Worm (Caenorhabditis elegans): ENCODE data around the gene rig-3.

rig-3 gene

ce11 chrX:6835166-6835565 lies 18.3 kb upstream of the rig-3 start, which contains the start of gene F41B4.2 (continued):
- no peak for TF ChIP-seq die-1 (tag; optimal IDR thresholded peaks at IDR 0.05)

- TF ChIP-seq cebp-1 (GFP tag; IDR thresholded peaks at IDR 0.05) (peak; percentile 85), cebp-1 (tag; optimal IDR thresholded peaks at IDR 0.05) (peak; percentile 96), hmg-1.2 (GFP tag; IDR thresholded peaks at IDR 0.05) (peak; percentile 72), lir-1 (GFP tag; conservative IDR thresholded peaks at IDR 0.05) (no peak), ceh-100 (GFP tag; IDR thresholded peaks at IDR 0.05) (no peak), sea-2 (GFP tag; IDR thresholded peaks at IDR 0.05) (no peak)
These were observed 17.3 kb upstream of the rig-3 start, which contains the start of gene F41B4.3 for ce11 chrX:6836065-6836527. F41B4.3 (minus strand) TSS chrX:6836115.

ce11 chrX:6840670-6841308 lies 12.6 kb upstream of the rig-3 start, which contains the start of the genes glr-6 and asg-2:
glr-6 (minus strand) TSS chrX:6840720.
asg-2 (plus strand) TSS chrX:6841258.
- peak; percentile 66 for TF ChIP-seq ZK185.1 (tag; optimal IDR thresholded peaks at IDR 0.05; ENCODE audit: poor library complexity, severe bottlenecking)
- no peak for TF ChIP-seq ceh-100 (GFP tag; IDR thresholded peaks at IDR 0.05)
- TF ChIP-seq bed-1 (GFP tag; IDR thresholded peaks at IDR 0.05): no peak
- no peak for TF ChIP-seq aptf-3 (GFP tag; IDR thresholded peaks at IDR 0.05)
- no peak for TF ChIP-seq tlf-1 (GFP tag; optimal IDR thresholded peaks at IDR 0.05)
- no peak for TF ChIP-seq nhr-27 (tag; optimal IDR thresholded peaks at IDR 0.05)
- TF ChIP-seq zfh-2 (GFP tag; conservative IDR thresholded peaks at IDR 0.05): no peak
- no peak for TF ChIP-seq egrh-3 (GFP tag; IDR thresholded peaks at IDR 0.05)
- TF ChIP-seq ets-4 (GFP tag; optimal IDR thresholded peaks at IDR 0.05): no peak
- TF ChIP-seq chd-7 (tag; optimal IDR thresholded peaks at IDR 0.05): no peak
- TF ChIP-seq pbrm-1 (GFP tag; IDR thresholded peaks at IDR 0.05): 0 out of 2 replicates have a peak, but pooled peaks have one; percentile 13
- TF ChIP-seq B0261.1 (tag; optimal IDR thresholded peaks at IDR 0.05): no peak
- TF ChIP-seq lir-1 (GFP tag; conservative IDR thresholded peaks at IDR 0.05): no peak
- no peak for TF ChIP-seq F57A8.1 (GFP tag; optimal IDR thresholded peaks at IDR 0.05)
- peak in 1 of 3 experiments; percentile 44 for TF ChIP-seq lin-35 (GFP tag; optimal IDR thresholded peaks at IDR 0.05)
- TF ChIP-seq him-1 (tag; optimal IDR thresholded peaks at IDR 0.05): no peak
- TF ChIP-seq mes-4 (tag; optimal IDR thresholded peaks at IDR 0.05): no peak
- 0 out of 2 replicates have a peak, but pooled peaks have one; percentile 19 for TF ChIP-seq hmg-1.2 (GFP tag; IDR thresholded peaks at IDR 0.05)
- TF ChIP-seq ccch-3 (GFP tag; optimal IDR thresholded peaks at IDR 0.05): no peak
- TF ChIP-seq rec-8 (tag; optimal IDR thresholded peaks at IDR 0.05): no peak
- no peak for TF ChIP-seq lsl-1 (GFP tag; optimal IDR thresholded peaks at IDR 0.05)
- TF ChIP-seq D2030.7 (GFP tag; IDR thresholded peaks at IDR 0.05): no peak
- peak; percentile 67; the same call in 1 of the 2 replicates for TF ChIP-seq aptf-2 (GFP tag; conservative IDR thresholded peaks at IDR 0.05)
- TF ChIP-seq T07F8.4 (tag; optimal IDR thresholded peaks at IDR 0.05): no peak
- TF ChIP-seq rpc-1 (optimal IDR thresholded peaks at IDR 0.05): no peak
- no peak for TF ChIP-seq rpc-1 (tag; optimal IDR thresholded peaks at IDR 0.05)
- no peak for TF ChIP-seq ztf-28 (GFP tag; IDR thresholded peaks at IDR 0.05)
- peak; percentile 79 for TF ChIP-seq F33H1.4 (GFP tag; IDR thresholded peaks at IDR 0.05)
- TF ChIP-seq ztf-3 (GFP tag; optimal IDR thresholded peaks at IDR 0.05): no peak
- TF ChIP-seq ceh-58 (GFP tag; IDR thresholded peaks at IDR 0.05): no peak
- TF ChIP-seq F57C9.4 (tag; optimal IDR thresholded peaks at IDR 0.05): no peak
- no peak for TF ChIP-seq F37B4.10 (GFP tag; IDR thresholded peaks at IDR 0.05)
- TF ChIP-seq xnd-1 (tag; optimal IDR thresholded peaks at IDR 0.05): no peak
- TF ChIP-seq F23B12.7 (tag; optimal IDR thresholded peaks at IDR 0.05; ENCODE audit: insufficient read depth): peak; percentile 50
- TF ChIP-seq F49E8.2 (tag; optimal IDR thresholded peaks at IDR 0.05; ENCODE audit: insufficient read depth): no peak
- TF ChIP-seq T26A5.8 (tag; optimal IDR thresholded peaks at IDR 0.05): no peak
- TF ChIP-seq snpc-1.3 (tag; optimal IDR thresholded peaks at IDR 0.05; ENCODE audit: insufficient read depth): no peak
- no peak for TF ChIP-seq lin-26 (GFP tag; IDR thresholded peaks at IDR 0.05)
- no peak for TF ChIP-seq lsy-27 (tag; optimal IDR thresholded peaks at IDR 0.05; ENCODE audit: borderline replicate concordance, insufficient read depth)

All from whole organism, young adult.